Fruit fly (Drosophila melanogaster) whole organism, adult: ENCODE measurements around the gene Lcp65Ac.

Experiments
- CG5204 ChIP-seq: fragments of 200-800 bp; sonication (Bioruptor generic); optimal IDR thresholded peaks from 2 replicates; lab custom pipeline; 2016; ENCODE audit warnings: missing biosample characterization, missing genetic modification characterization
- ovo ChIP-seq: fragments of 200-800 bp; sonication (Bioruptor generic); optimal IDR thresholded peaks from 2 replicates; lab custom pipeline; 2016; ENCODE audit warnings: missing biosample characterization, missing genetic modification characterization

dm6 chr3L:6132009-6132408 lies 12.6 kb upstream of the Lcp65Ac start, which contains the start of gene Cpr65Au:
- no peak for TF ChIP-seq ovo
- TF ChIP-seq CG5204 (GFP tag; lab: Kevin White, UChicago), result no peak
